Fruit fly (Drosophila melanogaster) whole organism, adult: ENCODE results near the gene CG4968.

Source experiments
- CG5204 ChIP-seq: fragments of 200-800 bp; sonication (Bioruptor generic); optimal IDR thresholded peaks from 2 replicates; lab custom pipeline; 2016; ENCODE audit warnings: missing biosample characterization, missing genetic modification characterization
- CG7101 ChIP-seq: fragments of 200-800 bp; sonication (Bioruptor generic); optimal IDR thresholded peaks from 2 replicates; lab custom pipeline; 2018; ENCODE audit warnings: missing biosample characterization, mild to moderate bottlenecking, missing genetic modification characterization, moderate library complexity
- cnc ChIP-seq, 2 experiments: fragments of >200 bp; optimal IDR thresholded peaks; 2 replicates each; lab custom pipeline; 2017
- ovo ChIP-seq: fragments of 200-800 bp; sonication (Bioruptor generic); optimal IDR thresholded peaks from 2 replicates; lab custom pipeline; 2016; ENCODE audit warnings: missing biosample characterization, missing genetic modification characterization

DNA sequence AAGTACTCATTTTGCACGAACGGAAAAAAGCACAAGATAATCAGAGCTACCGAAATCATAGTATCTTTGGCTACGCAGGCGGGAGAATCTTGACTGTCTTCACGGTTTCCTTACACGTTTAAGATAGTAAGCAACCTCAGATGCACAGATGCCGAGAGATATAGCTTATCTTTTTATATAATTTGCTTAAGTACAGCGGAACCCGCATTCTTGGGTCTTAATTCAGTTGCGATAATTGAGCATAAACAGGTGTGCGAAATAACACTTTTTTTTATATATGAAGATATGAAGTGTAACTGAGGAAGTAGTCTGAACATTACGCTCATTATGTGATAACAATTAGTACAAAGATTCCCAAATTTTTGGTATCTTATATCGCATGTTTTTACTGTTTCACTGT is 25.9 kb upstream of the CG4968 start, which contains the start of gene CG34043:
- TF ChIP-seq CG7101 (tag; lab: Kevin White, UChicago) (no peak), CG5204 (GFP tag; lab: Kevin White, UChicago) (no peak), cnc (optimal IDR thresholded peaks at IDR 0.05; lab: Kevin White, UChicago) (no peak), ovo (GFP tag; lab: Kevin White, UChicago) (no peak)
